Comparison of ENCODE assay signal across 1 fruit fly cellular context in genomic region chr2L:11338219-11338618, dm6.
TF ChIP-seq lines count a peak whose summit lies in the region.

No protein-coding gene starts in this region.

TF ChIP-seq in whole organism, embryonic, 481 proteins besides CTCF, POLR2A, EP300 and RAD21 (continued from another document):
- TF ChIP-seq lola (GFP tag; optimal IDR thresholded peaks at IDR 0.05; lab: Kevin White, UChicago): peak in 1 of 3 experiments; percentile 74
- peak; percentile 38 for TF ChIP-seq CG30431 (GFP tag; optimal IDR thresholded peaks at IDR 0.05; lab: Kevin White, UChicago)
- TF ChIP-seq CG7556 (GFP tag; optimal IDR thresholded peaks at IDR 0.05; lab: Kevin White, UChicago): peak; percentile 38
- TF ChIP-seq twi (tag; optimal IDR thresholded peaks at IDR 0.05; lab: Kevin White, UChicago): peak; percentile 7
- peak; percentile 2 for TF ChIP-seq CG18619 (GFP tag; optimal IDR thresholded peaks at IDR 0.05; lab: Kevin White, UChicago)
- TF ChIP-seq sens (GFP tag; lab: Kevin White, UChicago): peak; percentile 74
- TF ChIP-seq shn (GFP tag; optimal IDR thresholded peaks at IDR 0.05; lab: Kevin White, UChicago): no peak
- TF ChIP-seq ttk (GFP tag; IDR thresholded peaks at IDR 0.05; lab: Robert Waterston, UW): peak; percentile 36; the same call in 1 of the 2 replicates
- no peak for TF ChIP-seq caup (GFP tag; optimal IDR thresholded peaks at IDR 0.05; lab: Kevin White, UChicago; ENCODE audit: severe bottlenecking)
- peak; percentile 27 for TF ChIP-seq Ssrp (tag; optimal IDR thresholded peaks at IDR 0.05; lab: Kevin White, UChicago)
- peak; percentile 21; the same call in 1 of the 2 replicates for TF ChIP-seq sisA (GFP tag; IDR thresholded peaks at IDR 0.05; lab: Robert Waterston, UW)
- peak; percentile 37; the same call in 1 of the 2 replicates for TF ChIP-seq CG8765 (GFP tag; IDR thresholded peaks at IDR 0.05; lab: Robert Waterston, UW)
- TF ChIP-seq Kr (GFP tag; optimal IDR thresholded peaks at IDR 0.05; lab: Kevin White, UChicago): peak; percentile 85
- peak; percentile 68 for TF ChIP-seq Xrp1 (GFP tag; IDR thresholded peaks at IDR 0.05; lab: Robert Waterston, UW)
- TF ChIP-seq Ada2b (GFP tag; IDR thresholded peaks at IDR 0.05; lab: Robert Waterston, UW): no peak
- no peak for TF ChIP-seq grn (GFP tag; optimal IDR thresholded peaks at IDR 0.05; lab: Kevin White, UChicago)
- peak; percentile 29 for TF ChIP-seq fd96Cb (tag; optimal IDR thresholded peaks at IDR 0.05; lab: Kevin White, UChicago)
- TF ChIP-seq abd-A (tag; optimal IDR thresholded peaks at IDR 0.05; lab: Kevin White, UChicago): no peak
- peak; percentile 9 for TF ChIP-seq CG17385 (GFP tag; optimal IDR thresholded peaks at IDR 0.05; lab: Kevin White, UChicago)
- TF ChIP-seq CG15011 (GFP tag; optimal IDR thresholded peaks at IDR 0.05; lab: Kevin White, UChicago): no peak
- peak; percentile 27 for TF ChIP-seq nmo (GFP tag; optimal IDR thresholded peaks at IDR 0.05; lab: Kevin White, UChicago)
- peak in 1 of 2 experiments; percentile 52 for TF ChIP-seq bsh (GFP tag; optimal IDR thresholded peaks at IDR 0.05; lab: Kevin White, UChicago)
- peak; percentile 35 for TF ChIP-seq CG2712 (tag; optimal IDR thresholded peaks at IDR 0.05; lab: Kevin White, UChicago)
- peak; percentile 9 for TF ChIP-seq phol (tag; optimal IDR thresholded peaks at IDR 0.05; lab: Kevin White, UChicago)
- peak; percentile 36 for TF ChIP-seq CG8388 (GFP tag; optimal IDR thresholded peaks at IDR 0.05; lab: Kevin White, UChicago)
- TF ChIP-seq Nf-YB (GFP tag; optimal IDR thresholded peaks at IDR 0.05; lab: Kevin White, UChicago): peak; percentile 11
- TF ChIP-seq tx (GFP tag; optimal IDR thresholded peaks at IDR 0.05; lab: Kevin White, UChicago): no peak
- peak; percentile 50; the same call in 1 of the 2 replicates for TF ChIP-seq CG17328 (GFP tag; IDR thresholded peaks at IDR 0.05; lab: Robert Waterston, UW)
- no peak for TF ChIP-seq pan (optimal IDR thresholded peaks at IDR 0.05; lab: Kevin White, UChicago)
- no peak for TF ChIP-seq pan (GFP tag; optimal IDR thresholded peaks at IDR 0.05 in 1 of 2, IDR thresholded peaks at IDR 0.05 in 1 of 2)
- TF ChIP-seq CG10462 (GFP tag; optimal IDR thresholded peaks at IDR 0.05; lab: Kevin White, UChicago): peak; percentile 3
- peak; percentile 18 for TF ChIP-seq Elba2 (GFP tag; optimal IDR thresholded peaks at IDR 0.05; lab: Kevin White, UChicago)
- peak; percentile 67 for TF ChIP-seq CG15696 (tag; optimal IDR thresholded peaks at IDR 0.05; lab: Kevin White, UChicago)
- peak; percentile 47 for TF ChIP-seq CG1603 (tag; optimal IDR thresholded peaks at IDR 0.05; lab: Kevin White, UChicago)
- peak; percentile 49 for TF ChIP-seq CG10209 (GFP tag; optimal IDR thresholded peaks at IDR 0.05; lab: Kevin White, UChicago)
- no peak for TF ChIP-seq prd (optimal IDR thresholded peaks at IDR 0.05; lab: Kevin White, UChicago)
- peak; percentile 39; the same call in 1 of the 3 replicates for TF ChIP-seq prd (GFP tag; IDR thresholded peaks at IDR 0.05; lab: Robert Waterston, UW)
- TF ChIP-seq zfh1 (GFP tag; IDR thresholded peaks at IDR 0.05; lab: Robert Waterston, UW): peak; percentile 73
- TF ChIP-seq NC2β (GFP tag; optimal IDR thresholded peaks at IDR 0.05; lab: Kevin White, UChicago): peak; percentile 45
- peak; percentile 32 for TF ChIP-seq az2 (GFP tag; optimal IDR thresholded peaks at IDR 0.05; lab: Kevin White, UChicago)
- TF ChIP-seq gsb-n (tag; optimal IDR thresholded peaks at IDR 0.05; lab: Kevin White, UChicago): peak; percentile 58
- TF ChIP-seq gcm (GFP tag; optimal IDR thresholded peaks at IDR 0.05; lab: Kevin White, UChicago): peak; percentile 14
- TF ChIP-seq MBD-R2 (GFP tag; IDR thresholded peaks at IDR 0.05; lab: Robert Waterston, UW): no peak
- TF ChIP-seq row (GFP tag; IDR thresholded peaks at IDR 0.05; lab: Robert Waterston, UW): peak; percentile 59
- TF ChIP-seq Mad (GFP tag; optimal IDR thresholded peaks at IDR 0.05; lab: Kevin White, UChicago): peak; percentile 23
- peak; percentile 9 for TF ChIP-seq CG13424 (tag; optimal IDR thresholded peaks at IDR 0.05; lab: Kevin White, UChicago)
- peak; percentile 51 for TF ChIP-seq CG13775 (GFP tag; optimal IDR thresholded peaks at IDR 0.05; lab: Kevin White, UChicago)
- peak; percentile 4 for TF ChIP-seq Hr3 (GFP tag; optimal IDR thresholded peaks at IDR 0.05; lab: Kevin White, UChicago)
- no peak for TF ChIP-seq CG15514 (GFP tag; optimal IDR thresholded peaks at IDR 0.05; lab: Kevin White, UChicago)
- TF ChIP-seq unpg (GFP tag; optimal IDR thresholded peaks at IDR 0.05; lab: Kevin White, UChicago): peak; percentile 53
- peak; percentile 19 for TF ChIP-seq CG17829 (tag; optimal IDR thresholded peaks at IDR 0.05; lab: Kevin White, UChicago)
- TF ChIP-seq CG10959 (GFP tag; IDR thresholded peaks at IDR 0.05; lab: Robert Waterston, UW): peak; percentile 62
- TF ChIP-seq Sry-β (GFP tag; optimal IDR thresholded peaks at IDR 0.05; lab: Kevin White, UChicago): no peak
- TF ChIP-seq CG18262 (tag; optimal IDR thresholded peaks at IDR 0.05; lab: Kevin White, UChicago): peak; percentile 27
- TF ChIP-seq CG16815 (GFP tag; optimal IDR thresholded peaks at IDR 0.05; lab: Kevin White, UChicago): peak; percentile 49
- TF ChIP-seq Neu2 (GFP tag; optimal IDR thresholded peaks at IDR 0.05; lab: Kevin White, UChicago; ENCODE audit: borderline replicate concordance): no peak
- TF ChIP-seq Atf-2 (GFP tag; optimal IDR thresholded peaks at IDR 0.05; lab: Kevin White, UChicago): peak; percentile 16
- peak; percentile 65 for TF ChIP-seq CG10979 (tag; optimal IDR thresholded peaks at IDR 0.05; lab: Kevin White, UChicago)
- TF ChIP-seq CG12942 (GFP tag; optimal IDR thresholded peaks at IDR 0.05; lab: Kevin White, UChicago): no peak
- peak; percentile 8 for TF ChIP-seq CG7839 (tag; optimal IDR thresholded peaks at IDR 0.05; lab: Kevin White, UChicago)
- TF ChIP-seq gem (tag; optimal IDR thresholded peaks at IDR 0.05; lab: Kevin White, UChicago): peak; percentile 71
- TF ChIP-seq pfk (GFP tag; optimal IDR thresholded peaks at IDR 0.05; lab: Kevin White, UChicago): no peak
- peak; percentile 38 for TF ChIP-seq CG16863 (GFP tag; optimal IDR thresholded peaks at IDR 0.05; lab: Kevin White, UChicago)
- TF ChIP-seq CG1529 (GFP tag; optimal IDR thresholded peaks at IDR 0.05; lab: Kevin White, UChicago): peak; percentile 4
- peak; percentile 24 for TF ChIP-seq CG14710 (tag; optimal IDR thresholded peaks at IDR 0.05; lab: Kevin White, UChicago)
- peak; percentile 39 to 64 for TF ChIP-seq chif (GFP tag; optimal IDR thresholded peaks at IDR 0.05; lab: Kevin White, UChicago)
- TF ChIP-seq Usf (GFP tag; optimal IDR thresholded peaks at IDR 0.05; lab: Kevin White, UChicago): peak; percentile 4
- TF ChIP-seq Oli (tag; optimal IDR thresholded peaks at IDR 0.05; lab: Kevin White, UChicago): peak; percentile 1
- TF ChIP-seq chn (GFP tag; optimal IDR thresholded peaks at IDR 0.05; lab: Kevin White, UChicago): peak; percentile 47
- peak; percentile 10 for TF ChIP-seq tin (GFP tag; optimal IDR thresholded peaks at IDR 0.05; lab: Kevin White, UChicago)
- peak; percentile 33; the same call in 1 of the 2 replicates for TF ChIP-seq vvl (GFP tag; IDR thresholded peaks at IDR 0.05; lab: Robert Waterston, UW)
- peak; percentile 51 for TF ChIP-seq Hsf (GFP tag; optimal IDR thresholded peaks at IDR 0.05; lab: Kevin White, UChicago)
- peak; percentile 71 for TF ChIP-seq CG8924 (tag; optimal IDR thresholded peaks at IDR 0.05; lab: Kevin White, UChicago)
- TF ChIP-seq Chrac-16 (GFP tag; optimal IDR thresholded peaks at IDR 0.05; lab: Kevin White, UChicago): peak; percentile 43
- TF ChIP-seq CG30403 (GFP tag; optimal IDR thresholded peaks at IDR 0.05; lab: Kevin White, UChicago): peak; percentile 35
- peak; percentile 88 for TF ChIP-seq zf30C (GFP tag; optimal IDR thresholded peaks at IDR 0.05; lab: Kevin White, UChicago)
- TF ChIP-seq CG3407 (GFP tag; optimal IDR thresholded peaks at IDR 0.05; lab: Kevin White, UChicago): peak; percentile 19
- peak; percentile 84 for TF ChIP-seq dmrt11E (tag; optimal IDR thresholded peaks at IDR 0.05; lab: Kevin White, UChicago)
- TF ChIP-seq CG5245 (GFP tag; optimal IDR thresholded peaks at IDR 0.05; lab: Kevin White, UChicago): no peak
- TF ChIP-seq CrebB (tag; optimal IDR thresholded peaks at IDR 0.05; lab: Kevin White, UChicago): no peak
- peak; percentile 44 for TF ChIP-seq org-1 (GFP tag; optimal IDR thresholded peaks at IDR 0.05; lab: Kevin White, UChicago)
- TF ChIP-seq D19A (tag; optimal IDR thresholded peaks at IDR 0.05; lab: Kevin White, UChicago): peak; percentile 34
- TF ChIP-seq CoRest (tag; optimal IDR thresholded peaks at IDR 0.05; lab: Kevin White, UChicago): peak; percentile 41
- TF ChIP-seq CG1602 (GFP tag; optimal IDR thresholded peaks at IDR 0.05; lab: Kevin White, UChicago): peak; percentile 22
- no peak for TF ChIP-seq CG9797 (GFP tag; optimal IDR thresholded peaks at IDR 0.05; lab: Kevin White, UChicago)
- TF ChIP-seq slbo (GFP tag; IDR thresholded peaks at IDR 0.05; lab: Robert Waterston, UW): 0 out of 2 replicates have a peak, but pooled peaks have one; percentile 8
